Fruit fly (Drosophila melanogaster) whole organism, embryonic: ENCODE results near the gene CG6012.

ENCODE experiments used
- Asciz ChIP-seq: fragments of 200-800 bp; sonication (Bioruptor generic); optimal IDR thresholded peaks from 2 replicates; lab custom pipeline; 2017; ENCODE audit warnings: missing biosample characterization, mild to moderate bottlenecking, missing genetic modification characterization, missing genetic modification reagents
- CG10431 ChIP-seq: fragments of 200-800 bp; sonication (Bioruptor generic); optimal IDR thresholded peaks from 3 replicates; lab custom pipeline; 2018; ENCODE audit warnings: missing biosample characterization, mild to moderate bottlenecking, missing genetic modification characterization
- CG12659 ChIP-seq: fragments of 200-800 bp; sonication (Bioruptor generic); optimal IDR thresholded peaks from 3 replicates; lab custom pipeline; 2017; ENCODE audit warnings: mild to moderate bottlenecking, missing biosample characterization, missing genetic modification reagents, missing genetic modification characterization
- CG14710 ChIP-seq: fragments of 200-800 bp; sonication (Bioruptor generic); optimal IDR thresholded peaks from 3 replicates; lab custom pipeline; 2019; ENCODE audit warnings: missing biosample characterization, mild to moderate bottlenecking, missing genetic modification characterization, moderate library complexity
- CG18619 ChIP-seq: fragments of 200-800 bp; sonication (Bioruptor generic); optimal IDR thresholded peaks from 3 replicates; lab custom pipeline; 2017; ENCODE audit warnings: missing biosample characterization, mild to moderate bottlenecking, missing genetic modification characterization
- CG2678 ChIP-seq: fragments of 200-800 bp; sonication (Bioruptor generic); optimal IDR thresholded peaks from 3 replicates; lab custom pipeline; 2019; ENCODE audit warnings: missing biosample characterization, mild to moderate bottlenecking, missing genetic modification characterization, moderate library complexity
- CG30403 ChIP-seq: fragments of 200-800 bp; sonication (Bioruptor generic); optimal IDR thresholded peaks from 3 replicates; lab custom pipeline; 2016; ENCODE audit warnings: missing biosample characterization, missing genetic modification characterization
- CG3281 ChIP-seq: fragments of 200-800 bp; sonication (Bioruptor generic); optimal IDR thresholded peaks from 3 replicates; lab custom pipeline; 2017; ENCODE audit warnings: missing biosample characterization, mild to moderate bottlenecking, missing genetic modification characterization
- CG33557 ChIP-seq: fragments of 200-800 bp; sonication (Bioruptor generic); optimal IDR thresholded peaks from 2 replicates; lab custom pipeline; 2019; ENCODE audit warnings: missing biosample characterization, mild to moderate bottlenecking, missing genetic modification characterization, moderate library complexity
- CG4730 ChIP-seq: fragments of 200-800 bp; sonication (Bioruptor generic); IDR thresholded peaks from 2 replicates; pipeline ENCODE4 v1.3.6; 2022; ENCODE audit warnings: missing biosample characterization, missing genetic modification characterization
- CG6272 ChIP-seq: fragments of 200-800 bp; sonication (Bioruptor generic); IDR thresholded peaks from 2 replicates; pipeline ENCODE4 v1.3.6; 2022; ENCODE audit warnings: missing biosample characterization, missing genetic modification characterization
- CG6813 ChIP-seq: fragments of 200-800 bp; sonication (Bioruptor generic); optimal IDR thresholded peaks from 2 replicates; lab custom pipeline; 2017; ENCODE audit warnings: missing biosample characterization, missing genetic modification characterization, mild to moderate bottlenecking, moderate library complexity, missing genetic modification reagents
- CG6854 ChIP-seq: fragments of 200-800 bp; sonication (Bioruptor generic); optimal IDR thresholded peaks from 3 replicates; lab custom pipeline; 2017; ENCODE audit warnings: missing biosample characterization, mild to moderate bottlenecking, missing genetic modification characterization
- CG8089 ChIP-seq: fragments of 200-800 bp; sonication (Bioruptor generic); optimal IDR thresholded peaks from 3 replicates; lab custom pipeline; 2016; ENCODE audit warnings: missing biosample characterization, missing genetic modification characterization
- CG8924 ChIP-seq: fragments of 200-800 bp; optimal IDR thresholded peaks from 3 replicates; lab custom pipeline; 2019; ENCODE audit warnings: missing biosample characterization, mild to moderate bottlenecking, missing genetic modification characterization, moderate library complexity
- CG8944 ChIP-seq: fragments of 200-800 bp; sonication (Bioruptor generic); optimal IDR thresholded peaks from 3 replicates; lab custom pipeline; 2016; ENCODE audit warnings: missing biosample characterization, missing genetic modification characterization
- CG9817 ChIP-seq: fragments of 200-800 bp; sonication (Bioruptor generic); optimal IDR thresholded peaks from 2 replicates; lab custom pipeline; 2018; ENCODE audit warnings: missing biosample characterization, mild to moderate bottlenecking, missing genetic modification characterization, moderate library complexity
- CTCF ChIP-seq: fragments of 200-800 bp; sonication (Bioruptor generic); optimal IDR thresholded peaks from 2 replicates; lab custom pipeline; 2017; ENCODE audit warnings: missing biosample characterization, mild to moderate bottlenecking, missing genetic modification characterization, moderate library complexity
- D ChIP-seq, 2 experiments: fragments of 200-800 bp in 1 of 2; fragments of >200 bp in 1 of 2; sonication (Bioruptor generic) in 1 of 2; optimal IDR thresholded peaks; 2 replicates in 1 of 2; 3 replicates in 1 of 2; lab custom pipeline; 2017; ENCODE audit warnings: mild to moderate bottlenecking in 1 of 2, missing biosample characterization in 1 of 2, missing genetic modification characterization in 1 of 2, missing genetic modification reagents in 1 of 2
- Dfd ChIP-seq, 2 experiments: fragments of >200 bp; optimal IDR thresholded peaks; 2 replicates each; lab custom pipeline; 2017; ENCODE audit warnings: missing biosample characterization in 2 of 2, missing genetic modification characterization in 2 of 2
- Drgx ChIP-seq: fragments of 200-800 bp; sonication (Bioruptor generic); IDR thresholded peaks from 2 replicates; pipeline ENCODE4 v1.3.6; 2022; ENCODE audit warnings: missing biosample characterization, missing genetic modification characterization
- Elba2 ChIP-seq: fragments of 200-800 bp; sonication (Bioruptor generic); optimal IDR thresholded peaks from 3 replicates; lab custom pipeline; 2016; ENCODE audit warnings: missing biosample characterization, missing genetic modification characterization
- Hey ChIP-seq: fragments of 200-800 bp; sonication (Bioruptor generic); optimal IDR thresholded peaks from 3 replicates; lab custom pipeline; 2018; ENCODE audit warnings: missing biosample characterization, mild to moderate bottlenecking, missing genetic modification characterization
- Hr39 ChIP-seq: fragments of >200 bp; optimal IDR thresholded peaks from 2 replicates; lab custom pipeline; 2017
- Kr ChIP-seq: fragments of 200-800 bp; sonication (Bioruptor generic); optimal IDR thresholded peaks from 2 replicates; lab custom pipeline; 2017; ENCODE audit warnings: missing biosample characterization, mild to moderate bottlenecking, missing genetic modification characterization
- Med ChIP-seq: fragments of 200-800 bp; sonication (Bioruptor generic); peaks from one replicate; lab custom pipeline; 2016; ENCODE audit warnings: missing biosample characterization, missing genetic modification characterization, mild to moderate bottlenecking, inconsistent platforms, moderate library complexity
- NfI ChIP-seq: fragments of 200-800 bp; sonication (Bioruptor generic); optimal IDR thresholded peaks from 3 replicates; lab custom pipeline; 2018; ENCODE audit warnings: missing biosample characterization, mild to moderate bottlenecking, missing genetic modification characterization, moderate library complexity
- Xbp1 ChIP-seq: fragments of 200-800 bp; sonication (Bioruptor generic); optimal IDR thresholded peaks from 3 replicates; lab custom pipeline; 2016; ENCODE audit warnings: missing biosample characterization, mild to moderate bottlenecking, missing genetic modification characterization
- ase ChIP-seq: fragments of 200-800 bp; sonication (Bioruptor generic); IDR thresholded peaks from 3 replicates; pipeline ENCODE4 v1.3.6; 2022; ENCODE audit warnings: missing biosample characterization, missing genetic modification characterization
- caup ChIP-seq: fragments of 200-800 bp; sonication (Bioruptor generic); optimal IDR thresholded peaks from 3 replicates; lab custom pipeline; 2017; ENCODE audit warnings: missing biosample characterization, mild to moderate bottlenecking, missing genetic modification characterization, moderate library complexity; ENCODE audit not compliant: severe bottlenecking
- chif ChIP-seq, 2 experiments: fragments of 200-800 bp; sonication (Bioruptor generic); optimal IDR thresholded peaks; 3 replicates each; lab custom pipeline; 2016; ENCODE audit warnings: missing biosample characterization in 2 of 2, missing genetic modification characterization in 2 of 2
- chinmo ChIP-seq: fragments of 200-800 bp; sonication (Bioruptor generic); IDR thresholded peaks from 4 replicates; pipeline ENCODE4 v1.3.6; 2022; ENCODE audit warnings: missing biosample characterization, missing genetic modification characterization; ENCODE audit not compliant: partially characterized antibody
- disco-r ChIP-seq: fragments of 200-800 bp; sonication (Bioruptor generic); optimal IDR thresholded peaks from 2 replicates; lab custom pipeline; 2016; ENCODE audit warnings: missing biosample characterization, missing genetic modification characterization
- fru ChIP-seq: fragments of >200 bp; optimal IDR thresholded peaks from 2 replicates; lab custom pipeline; 2017
- ftz-f1 ChIP-seq: fragments of 200-800 bp; sonication (Bioruptor generic); optimal IDR thresholded peaks from 2 replicates; lab custom pipeline; 2016; ENCODE audit warnings: missing biosample characterization, missing genetic modification characterization
- gfzf ChIP-seq: fragments of 200-800 bp; sonication (Bioruptor generic); optimal IDR thresholded peaks from 2 replicates; lab custom pipeline; 2016; ENCODE audit warnings: missing biosample characterization, mild to moderate bottlenecking, missing genetic modification characterization, moderate library complexity
- hbn ChIP-seq: fragments of 200-800 bp; sonication (Bioruptor generic); IDR thresholded peaks from 2 replicates; pipeline ENCODE4 v1.3.6; 2022; ENCODE audit warnings: missing biosample characterization, missing genetic modification characterization; ENCODE audit not compliant: partially characterized antibody
- hth ChIP-seq: fragments of >200 bp; optimal IDR thresholded peaks from 2 replicates; lab custom pipeline; 2017; ENCODE audit warnings: inconsistent platforms
- insv ChIP-seq, 2 experiments: fragments of 200-800 bp; sonication (Bioruptor generic); optimal IDR thresholded peaks; 3 replicates each; lab custom pipeline; 2016 to 2018; ENCODE audit warnings: missing biosample characterization in 2 of 2, missing genetic modification characterization in 2 of 2
- jumu ChIP-seq: fragments of 200-800 bp; sonication (Bioruptor generic); optimal IDR thresholded peaks from 3 replicates; lab custom pipeline; 2016; ENCODE audit warnings: missing biosample characterization, missing genetic modification characterization
- mam ChIP-seq: fragments of 200-800 bp; sonication (Bioruptor generic); optimal IDR thresholded peaks from 3 replicates; lab custom pipeline; 2016; ENCODE audit warnings: missing biosample characterization, missing genetic modification characterization
- otp ChIP-seq: fragments of 200-800 bp; sonication (Bioruptor generic); IDR thresholded peaks from 3 replicates; pipeline ENCODE4, ENCODE4 v1.3.6; 2022; ENCODE audit warnings: missing biosample characterization, missing genetic modification characterization
- ro ChIP-seq: fragments of 200-800 bp; sonication (Bioruptor generic); IDR thresholded peaks from 2 replicates; pipeline ENCODE4 v1.3.6; 2022; ENCODE audit warnings: missing biosample characterization, missing genetic modification characterization
- run ChIP-seq: fragments of 200-800 bp; sonication (Bioruptor generic); optimal IDR thresholded peaks from 3 replicates; lab custom pipeline; 2018; ENCODE audit warnings: missing biosample characterization, mild to moderate bottlenecking, missing genetic modification characterization
- sob ChIP-seq: fragments of 200-800 bp; sonication (Bioruptor generic); IDR thresholded peaks from 2 replicates; pipeline ENCODE4 v1.3.6; 2022; ENCODE audit warnings: missing biosample characterization, missing genetic modification characterization
- sug ChIP-seq: fragments of 200-800 bp; optimal IDR thresholded peaks from 2 replicates; lab custom pipeline; 2019; ENCODE audit warnings: missing biosample characterization, mild to moderate bottlenecking, missing genetic modification characterization, moderate library complexity
- tgo ChIP-seq: fragments of 200-800 bp; sonication (Bioruptor generic); IDR thresholded peaks from 3 replicates; pipeline ENCODE4 v1.3.6; 2022; ENCODE audit warnings: missing biosample characterization, missing genetic modification characterization
- tio ChIP-seq: fragments of 200-800 bp; sonication (Bioruptor generic); optimal IDR thresholded peaks from 2 replicates; lab custom pipeline; 2017; ENCODE audit warnings: missing biosample characterization, missing genetic modification characterization, inconsistent platforms
- vfl ChIP-seq: fragments of 200-800 bp; sonication (Bioruptor generic); optimal IDR thresholded peaks from 2 replicates; lab custom pipeline; 2016; ENCODE audit warnings: missing biosample characterization, missing genetic modification characterization

Gene CG6012

dm6 chr2L:16815989-16816749 is 45.1 kb downstream of the CG6012 start, which contains the start of gene mdy (continued):
- TF ChIP-seq jumu (GFP tag; lab: Kevin White, UChicago) = peak; percentile 8
- peak; percentile 62 for TF ChIP-seq vfl (GFP tag; lab: Kevin White, UChicago)
- peak; percentile 29 for TF ChIP-seq sug (tag; lab: Kevin White, UChicago)
- peak; percentile 42 for TF ChIP-seq caup (GFP tag; lab: Kevin White, UChicago)
- TF ChIP-seq CG8089 = no peak
- peak; percentile 30; the same call in 1 of the 2 replicates for TF ChIP-seq CG6272 (GFP tag; lab: Robert Waterston, UW)
- TF ChIP-seq mam = peak; percentile 33
- TF ChIP-seq tgo = peak; percentile 53
- 0 out of 4 replicates have a peak, but pooled peaks have one; percentile 34 for TF ChIP-seq chinmo
- no peak for TF ChIP-seq disco-r (GFP tag; lab: Kevin White, UChicago)
- peak; percentile 45 for TF ChIP-seq CG33557
- TF ChIP-seq Drgx = peak; percentile 57; the same call in 1 of the 2 replicates
- TF ChIP-seq Hey (tag; lab: Kevin White, UChicago) = no peak
- TF ChIP-seq Med (GFP tag; lab: Kevin White, UChicago) = peak; percentile 90
- peak; percentile 74 for TF ChIP-seq CG8924 (tag; lab: Kevin White, UChicago)
- peak in 1 of 2 experiments; percentile 62 for TF ChIP-seq insv (GFP tag; optimal IDR thresholded peaks at IDR 0.05; lab: Kevin White, UChicago)
- no peak for TF ChIP-seq ftz-f1 (GFP tag; lab: Kevin White, UChicago)
- no peak for TF ChIP-seq Asciz (GFP tag; lab: Kevin White, UChicago)
- no peak for TF ChIP-seq D (optimal IDR thresholded peaks at IDR 0.05; lab: Kevin White, UChicago)
- TF ChIP-seq D (GFP tag; optimal IDR thresholded peaks at IDR 0.05; lab: Kevin White, UChicago) = peak; percentile 52
- no peak for TF ChIP-seq hbn (GFP tag; lab: Robert Waterston, UW)
- no peak for TF ChIP-seq fru (lab: Kevin White, UChicago)
- no peak for TF ChIP-seq Dfd (GFP tag; optimal IDR thresholded peaks at IDR 0.05; lab: Kevin White, UChicago)
- peak; percentile 58 for TF ChIP-seq CG14710 (tag; lab: Kevin White, UChicago)
- peak; percentile 55 for TF ChIP-seq CG12659 (GFP tag; lab: Kevin White, UChicago)
- peak; percentile 4 to 65 for TF ChIP-seq chif (GFP tag; optimal IDR thresholded peaks at IDR 0.05; lab: Kevin White, UChicago)
- TF ChIP-seq ase (GFP tag; lab: Robert Waterston, UW) = peak; percentile 44; the same call in 1 of the 3 replicates
- TF ChIP-seq CG6854 (GFP tag; lab: Kevin White, UChicago) = no peak
- TF ChIP-seq otp = 0 out of 3 replicates have a peak, but pooled peaks have one; percentile 57
- peak; percentile 79 for TF ChIP-seq CG30403 (GFP tag; lab: Kevin White, UChicago)
- TF ChIP-seq tio (GFP tag; lab: Kevin White, UChicago) = peak; percentile 41
- peak; percentile 19 for TF ChIP-seq CG9817 (tag; lab: Kevin White, UChicago)
- TF ChIP-seq CG4730 = peak; percentile 30; the same call in 1 of the 2 replicates
- peak; percentile 47 for TF ChIP-seq CG8944 (GFP tag; lab: Kevin White, UChicago)
- TF ChIP-seq CTCF (GFP tag; lab: Kevin White, UChicago) = peak; percentile 99
- TF ChIP-seq Kr (GFP tag; lab: Kevin White, UChicago) = peak; percentile 97
- TF ChIP-seq CG2678 (tag; lab: Kevin White, UChicago) = no peak
- TF ChIP-seq sob (GFP tag; lab: Robert Waterston, UW) = peak; percentile 23; the same call in 1 of the 2 replicates
- TF ChIP-seq CG3281 (GFP tag; lab: Kevin White, UChicago) = peak; percentile 33
- peak; percentile 33 for TF ChIP-seq NfI (GFP tag; lab: Kevin White, UChicago)
- no peak for TF ChIP-seq hth
- no peak for TF ChIP-seq Hr39 (lab: Kevin White, UChicago)
- no peak for TF ChIP-seq ro (GFP tag; lab: Robert Waterston, UW)
- TF ChIP-seq CG18619 (GFP tag; lab: Kevin White, UChicago) = peak; percentile 34
- TF ChIP-seq Elba2 (GFP tag; lab: Kevin White, UChicago) = peak; percentile 36
- no peak for TF ChIP-seq CG6813
- TF ChIP-seq CG10431 (GFP tag; lab: Kevin White, UChicago) = no peak
- no peak for TF ChIP-seq gfzf
- TF ChIP-seq Xbp1 = peak; percentile 72
- TF ChIP-seq run (tag; lab: Kevin White, UChicago) = no peak
